Worm (Caenorhabditis elegans): ENCODE data around the gene ZC204.14.
"Not testable (repeated sequence)": the region's sequence is repeated elsewhere in the genome, so short reads cannot be mapped to it uniquely, and the experiment has no call there.

The ZC204.14 gene

ce11 chrII:1646199-1646598 is 16.6 kb downstream of the ZC204.14 start, which contains the start of gene ZC204.17:
Gene ZC204.17 (minus strand): TSS chrII:1646299.
- TF ChIP-seq lin-39 (tag; optimal IDR thresholded peaks at IDR 0.05) (no peak), lir-3 (tag; optimal IDR thresholded peaks at IDR 0.05; ENCODE audit: poor library complexity) (no peak), zip-4 (GFP tag; optimal IDR thresholded peaks at IDR 0.05) (no peak), zag-1 (tag; optimal IDR thresholded peaks at IDR 0.05) (no peak), mep-1 (tag; optimal IDR thresholded peaks at IDR 0.05) (no peak), tlp-1 (tag; optimal IDR thresholded peaks at IDR 0.05) (no peak), egl-27 (tag; optimal IDR thresholded peaks at IDR 0.05) (no peak), unc-98 (GFP tag; IDR thresholded peaks at IDR 0.05) (no peak), nhr-71 (tag; optimal IDR thresholded peaks at IDR 0.05) (no peak)

DNA sequence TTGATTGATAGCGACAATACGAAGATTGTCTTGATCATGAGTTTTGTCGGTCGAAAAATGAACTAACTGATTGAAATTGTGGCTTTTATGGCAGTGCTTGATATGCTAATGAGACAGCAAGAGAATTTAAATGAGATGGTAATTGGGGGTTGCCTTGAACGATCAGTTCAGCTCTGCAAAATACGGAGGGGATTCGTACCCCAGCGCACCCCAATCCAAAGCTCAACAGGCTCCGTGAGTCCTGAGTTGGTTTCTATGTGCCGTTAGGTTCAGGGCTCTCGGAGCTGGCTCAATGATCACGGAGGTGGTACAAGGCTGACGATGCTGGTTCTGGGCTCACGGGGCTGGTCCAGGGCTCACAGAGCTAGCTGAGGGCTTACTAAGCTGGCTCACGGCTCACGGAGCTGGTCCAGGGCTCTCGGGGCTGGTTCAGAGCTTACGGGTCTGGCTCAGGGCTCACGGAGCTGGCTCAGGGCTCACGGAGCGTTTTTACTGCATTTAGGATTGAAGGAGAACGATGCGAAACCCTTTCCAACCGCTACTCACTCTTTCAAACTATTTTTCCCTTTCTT is 17.9 kb downstream of the ZC204.14 start, which contains the start of gene ZC204.6:
TSS of gene ZC204.6 (minus strand) at position 51 of the 572 bp plus-strand sequence.
- TF ChIP-seq blmp-1 (tag; optimal IDR thresholded peaks at IDR 0.05) (no peak), skn-1 (tag; optimal IDR thresholded peaks at IDR 0.05) (no peak), pqm-1 (tag; optimal IDR thresholded peaks at IDR 0.05) (no peak), nhr-90 (tag; optimal IDR thresholded peaks at IDR 0.05; ENCODE audit: poor library complexity) (no peak), zag-1 (tag; optimal IDR thresholded peaks at IDR 0.05) (no peak)

ce11 chrII:1640496-1640895 is 22.3 kb downstream of the ZC204.14 start, which contains the start of gene srh-72:
Gene srh-72 (minus strand): TSS chrII:1640596.
- TF ChIP-seq mdl-1 (tag; optimal IDR thresholded peaks at IDR 0.05) (no peak), fkh-8 (tag; optimal IDR thresholded peaks at IDR 0.05) (peak; percentile 62)

DNA sequence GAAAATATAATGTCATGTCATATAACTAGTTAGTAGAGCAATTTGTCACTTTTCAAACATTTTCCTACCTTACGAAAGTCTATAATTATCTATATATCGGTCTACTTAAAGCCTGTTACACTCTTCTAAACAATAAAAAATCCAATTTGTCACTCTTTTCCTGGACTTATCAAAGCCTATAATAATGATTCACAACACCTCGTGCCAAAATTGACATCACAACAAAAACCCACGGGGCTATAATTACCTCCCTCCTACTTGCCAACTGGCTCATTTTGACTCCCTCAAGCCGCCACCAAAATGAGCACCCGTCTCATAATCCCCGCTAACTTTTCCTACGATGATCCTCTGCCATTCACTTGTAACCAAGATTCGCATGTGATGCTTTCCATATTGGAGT is 26.4 kb downstream of the ZC204.14 start, which contains the start of gene srg-20:
TSS of gene srg-20 (plus strand) at position 301 of the 400 bp plus-strand sequence.
- TF ChIP-seq skn-1, nhr-20, unc-86 (tag; optimal IDR thresholded peaks at IDR 0.05): not testable (repeated sequence)

- TF ChIP-seq ceh-8 (GFP tag; optimal IDR thresholded peaks at IDR 0.05) = no peak
- no peak for TF ChIP-seq fkh-8 (tag; optimal IDR thresholded peaks at IDR 0.05)
- peak; percentile 15 for TF ChIP-seq jun-1 (tag; optimal IDR thresholded peaks at IDR 0.05)
- peak; percentile 90 for TF ChIP-seq elt-2 (tag; optimal IDR thresholded peaks at IDR 0.05)
These were observed 26.8 kb downstream of the ZC204.14 start for ce11 chrII:1635969-1636368.

ce11 chrII:1633490-1633889 is 29.3 kb downstream of the ZC204.14 start, which contains the start of gene C08E3.1:
Gene C08E3.1 (plus strand): TSS chrII:1633790.
- TF ChIP-seq ceh-63 (GFP tag; optimal IDR thresholded peaks at IDR 0.05); unc-30 (tag; optimal IDR thresholded peaks at IDR 0.05); rnt-1 (tag; optimal IDR thresholded peaks at IDR 0.05): not testable (repeated sequence)

DNA sequence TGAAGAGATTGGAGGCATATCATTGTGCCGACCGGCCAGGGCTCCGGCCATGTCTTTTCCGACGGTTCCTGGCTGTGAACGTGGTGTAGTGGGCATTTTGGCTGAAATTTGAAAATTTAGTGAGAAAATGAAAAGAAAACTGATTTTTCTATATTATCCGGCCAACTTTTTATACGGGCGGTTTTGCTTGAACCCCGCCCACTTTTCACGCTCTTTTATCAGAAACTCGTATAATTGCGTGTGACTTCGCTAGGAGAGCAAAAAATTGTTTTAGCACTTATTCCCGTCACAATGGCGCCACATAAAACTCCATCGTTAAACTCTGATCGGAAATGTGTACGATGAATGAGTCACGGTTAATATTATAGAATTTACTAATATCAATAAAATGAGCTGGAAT is 30.5 kb downstream of the ZC204.14 start, which contains the start of gene C08E3.13:
TSS of gene C08E3.13 (minus strand) at position 101 of the 400 bp plus-strand sequence.
- not testable (repeated sequence) for TF ChIP-seq lin-39, zag-1, ztf-4 (tag; optimal IDR thresholded peaks at IDR 0.05)

- TF ChIP-seq lsy-2 (tag; optimal IDR thresholded peaks at IDR 0.05) = peak in 1 of 2 experiments; percentile 6
These were observed 35.0 kb downstream of the ZC204.14 start, which contains the start of gene C08E3.15 for ce11 chrII:1627783-1628182. Gene C08E3.15 (minus strand): TSS chrII:1627883.

Data from whole organism, L1 larva.